Worm (Caenorhabditis elegans) whole organism, young adult: Measurements from ENCODE around the gene F16G10.14.
"Not testable (repeated sequence)": the region's sequence is repeated elsewhere in the genome, so short reads cannot be mapped to it uniquely, and the experiment has no call there.

ENCODE experiments used
- ceh-91 ChIP-seq: fragments of 200-800 bp; sonication (Bioruptor generic); IDR thresholded peaks from 2 replicates; pipeline ENCODE4 v1.3.6; 2022; ENCODE audit warnings: missing genetic modification reagents, missing genetic modification characterization, missing compliant biosample characterization
- mxl-1 ChIP-seq: sonication (generic microtip); optimal IDR thresholded peaks from 2 replicates; lab custom pipeline; 2016; ENCODE audit warnings: missing genetic modification characterization, missing compliant biosample characterization
- unc-130 ChIP-seq: sonication (generic microtip); optimal IDR thresholded peaks from 2 replicates; lab custom pipeline; 2016; ENCODE audit warnings: missing genetic modification reagents, missing genetic modification characterization, missing compliant biosample characterization

DNA sequence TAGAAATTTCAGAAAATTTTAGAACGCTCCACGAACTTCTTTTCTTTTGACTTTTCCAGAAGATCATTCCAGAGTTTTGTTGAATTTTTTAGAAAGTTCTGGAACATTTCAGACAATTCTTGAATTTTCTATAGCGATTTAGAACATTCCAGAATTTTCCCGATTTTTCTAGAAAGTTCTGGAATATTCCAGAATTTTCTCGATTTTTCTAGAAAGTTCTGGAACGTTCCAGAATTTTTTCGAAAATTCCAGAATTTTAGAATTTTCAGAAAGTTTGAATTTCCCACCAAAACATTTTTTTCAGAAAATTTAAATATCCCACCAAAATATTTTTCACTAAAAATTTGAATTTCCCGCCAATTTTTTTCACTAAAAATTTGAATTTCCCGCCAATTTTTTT, 50.8 kb downstream of the F16G10.14 start:
- TF ChIP-seq ceh-91 (GFP tag; lab: Robert Waterston, UW); mxl-1; unc-130 (GFP tag; lab: Kevin White, UChicago): not testable (repeated sequence)
